Worm (Caenorhabditis elegans): ENCODE measurements around the gene K09C8.9.

- no peak for TF ChIP-seq unc-86 (tag; optimal IDR thresholded peaks at IDR 0.05)
- TF ChIP-seq pag-3 (tag; optimal IDR thresholded peaks at IDR 0.05; ENCODE audit: borderline replicate concordance), result no peak
- TF ChIP-seq ceh-9 (tag; optimal IDR thresholded peaks at IDR 0.05), result no peak
- no peak for TF ChIP-seq ets-4 (tag; optimal IDR thresholded peaks at IDR 0.05)
- no peak for TF ChIP-seq gmeb-2 (tag; optimal IDR thresholded peaks at IDR 0.05)
- no peak for TF ChIP-seq hlh-13 (GFP tag; optimal IDR thresholded peaks at IDR 0.05)
- TF ChIP-seq ztf-16 (tag; optimal IDR thresholded peaks at IDR 0.05), result no peak
- no peak for TF ChIP-seq syd-9 (tag; optimal IDR thresholded peaks at IDR 0.05)
- no peak for TF ChIP-seq tbx-2 (tag; optimal IDR thresholded peaks at IDR 0.05)
- no peak for TF ChIP-seq pha-4 (tag; optimal IDR thresholded peaks at IDR 0.05)
- TF ChIP-seq dmd-4 (tag; optimal IDR thresholded peaks at IDR 0.05; ENCODE audit: borderline replicate concordance), result no peak
These were observed 18.7 kb downstream of the K09C8.9 start, which contains the start of gene T21B6.3 for ce11 chrX:10948852-10949251.
